Fruit fly (Drosophila melanogaster) whole organism, embryonic: ENCODE data around the gene CG16749.

ENCODE experiments used
- Bdp1 ChIP-seq: fragments of 200-800 bp; sonication (Bioruptor generic); optimal IDR thresholded peaks from 3 replicates; lab custom pipeline; 2016; ENCODE audit warnings: missing biosample characterization, missing genetic modification characterization
- CG11504 ChIP-seq: fragments of 200-800 bp; sonication (Bioruptor generic); optimal IDR thresholded peaks from 3 replicates; lab custom pipeline; 2019; ENCODE audit warnings: missing biosample characterization, mild to moderate bottlenecking, missing genetic modification characterization, moderate library complexity
- CG12659 ChIP-seq: fragments of 200-800 bp; sonication (Bioruptor generic); optimal IDR thresholded peaks from 3 replicates; lab custom pipeline; 2017; ENCODE audit warnings: mild to moderate bottlenecking, missing biosample characterization, missing genetic modification reagents, missing genetic modification characterization
- CG1602 ChIP-seq: fragments of 200-800 bp; sonication (Bioruptor generic); optimal IDR thresholded peaks from 3 replicates; lab custom pipeline; 2016; ENCODE audit warnings: missing biosample characterization, missing genetic modification characterization
- CG17186 ChIP-seq: fragments of 200-800 bp; sonication (Bioruptor generic); optimal IDR thresholded peaks from 3 replicates; lab custom pipeline; 2017; ENCODE audit warnings: missing biosample characterization, missing genetic modification reagents, missing genetic modification characterization
- CG17328 ChIP-seq: fragments of 200-800 bp; sonication (Bioruptor generic); IDR thresholded peaks from 2 replicates; pipeline ENCODE4 v1.3.6; 2022; ENCODE audit warnings: missing biosample characterization, missing genetic modification characterization
- CG17912 ChIP-seq: fragments of 200-800 bp; sonication (Bioruptor generic); optimal IDR thresholded peaks from 2 replicates; lab custom pipeline; 2018; ENCODE audit warnings: missing biosample characterization, mild to moderate bottlenecking, missing genetic modification characterization
- CG18011 ChIP-seq: fragments of 200-800 bp; sonication (Bioruptor generic); optimal IDR thresholded peaks from 2 replicates; lab custom pipeline; 2017; ENCODE audit warnings: missing biosample characterization, missing genetic modification characterization, mild to moderate bottlenecking, moderate library complexity, missing genotype
- CG2116 ChIP-seq: fragments of 200-800 bp; sonication (Bioruptor generic); optimal IDR thresholded peaks from 3 replicates; lab custom pipeline; 2018; ENCODE audit warnings: missing biosample characterization, mild to moderate bottlenecking, missing genetic modification characterization
- CG2678 ChIP-seq: fragments of 200-800 bp; sonication (Bioruptor generic); optimal IDR thresholded peaks from 3 replicates; lab custom pipeline; 2019; ENCODE audit warnings: missing biosample characterization, mild to moderate bottlenecking, missing genetic modification characterization, moderate library complexity
- CG30020 ChIP-seq: fragments of 200-800 bp; optimal IDR thresholded peaks from 2 replicates; lab custom pipeline; 2019; ENCODE audit warnings: missing biosample characterization, mild to moderate bottlenecking, missing genetic modification characterization, moderate library complexity
- CG31441 ChIP-seq: fragments of 200-800 bp; sonication (Bioruptor generic); IDR thresholded peaks from 2 replicates; pipeline ENCODE4 v1.3.6; 2022; ENCODE audit warnings: missing biosample characterization, missing genetic modification characterization
- CG3163 ChIP-seq: fragments of 200-800 bp; sonication (Bioruptor generic); optimal IDR thresholded peaks from 3 replicates; lab custom pipeline; 2016; ENCODE audit warnings: missing biosample characterization, missing genetic modification characterization
- CG3838 ChIP-seq: fragments of 200-800 bp; sonication (Bioruptor generic); optimal IDR thresholded peaks from 3 replicates; lab custom pipeline; 2016; ENCODE audit warnings: missing biosample characterization, missing genetic modification characterization
- CG4617 ChIP-seq: fragments of 200-800 bp; sonication (Bioruptor generic); optimal IDR thresholded peaks from 3 replicates; lab custom pipeline; 2016; ENCODE audit warnings: missing biosample characterization, missing genetic modification characterization, borderline replicate concordance
- CG4730 ChIP-seq: fragments of 200-800 bp; sonication (Bioruptor generic); IDR thresholded peaks from 2 replicates; pipeline ENCODE4 v1.3.6; 2022; ENCODE audit warnings: missing biosample characterization, missing genetic modification characterization
- CG4854 ChIP-seq: fragments of 200-800 bp; sonication (Bioruptor generic); optimal IDR thresholded peaks from 2 replicates; lab custom pipeline; 2016; ENCODE audit warnings: missing biosample characterization, missing genetic modification characterization, inconsistent platforms
- CG5953 ChIP-seq: fragments of 200-800 bp; sonication (Bioruptor generic); IDR thresholded peaks from 2 replicates; pipeline ENCODE4 v1.3.6; 2022; ENCODE audit warnings: missing biosample characterization, missing genetic modification characterization
- CG7556 ChIP-seq: fragments of 200-800 bp; sonication (Bioruptor generic); optimal IDR thresholded peaks from 2 replicates; lab custom pipeline; 2017; ENCODE audit warnings: missing biosample characterization, mild to moderate bottlenecking, missing genetic modification characterization
- CG7987 ChIP-seq: fragments of 200-800 bp; sonication (Bioruptor generic); optimal IDR thresholded peaks from 2 replicates; lab custom pipeline; 2018; ENCODE audit warnings: missing biosample characterization, mild to moderate bottlenecking, missing genetic modification characterization, moderate library complexity
- CG8290 ChIP-seq, 3 experiments: fragments of 200-800 bp; sonication (Bioruptor generic); optimal IDR thresholded peaks; 2 replicates each; lab custom pipeline; 2016 to 2019; ENCODE audit warnings: missing biosample characterization in 3 of 3, missing genetic modification characterization in 3 of 3, mild to moderate bottlenecking in 2 of 3, moderate library complexity in 1 of 3
- CG8359 ChIP-seq: fragments of 200-800 bp; sonication (Bioruptor generic); optimal IDR thresholded peaks from 2 replicates; lab custom pipeline; 2017; ENCODE audit warnings: missing biosample characterization, mild to moderate bottlenecking, missing genetic modification characterization, borderline replicate concordance
- ERR ChIP-seq: fragments of 200-800 bp; sonication (Bioruptor generic); optimal IDR thresholded peaks from 2 replicates; lab custom pipeline; 2016; ENCODE audit warnings: missing biosample characterization, missing genetic modification characterization
- Eip74EF ChIP-seq, 2 experiments: fragments of 200-800 bp in 1 of 2; fragments of >200 bp in 1 of 2; sonication (Bioruptor generic) in 1 of 2; optimal IDR thresholded peaks; 2 replicates each; lab custom pipeline; 2017 to 2019; ENCODE audit warnings: missing biosample characterization in 2 of 2, missing genetic modification characterization in 2 of 2, mild to moderate bottlenecking in 1 of 2, moderate library complexity in 1 of 2
- HLH4C ChIP-seq: fragments of 200-800 bp; sonication (Bioruptor generic); IDR thresholded peaks from 3 replicates; pipeline ENCODE4 v1.3.6; 2022; ENCODE audit warnings: missing biosample characterization, missing genetic modification characterization; ENCODE audit not compliant: partially characterized antibody
- Hsf ChIP-seq: fragments of 200-800 bp; sonication (Bioruptor generic); optimal IDR thresholded peaks from 3 replicates; lab custom pipeline; 2016; ENCODE audit warnings: missing biosample characterization, missing genetic modification characterization
- Lpt ChIP-seq: fragments of >200 bp; optimal IDR thresholded peaks from 2 replicates; lab custom pipeline; 2018; ENCODE audit warnings: missing biosample characterization, missing genetic modification characterization
- Mrtf ChIP-seq: fragments of 200-800 bp; sonication (Bioruptor generic); IDR thresholded peaks from 3 replicates; pipeline ENCODE4 v1.3.6; 2022; ENCODE audit warnings: missing biosample characterization, missing genetic modification characterization
- Six4 ChIP-seq: fragments of 200-800 bp; sonication (Bioruptor generic); optimal IDR thresholded peaks from 2 replicates; lab custom pipeline; 2016; ENCODE audit warnings: missing biosample characterization, missing genetic modification characterization
- Sox102F ChIP-seq: fragments of 200-800 bp; sonication (Bioruptor generic); optimal IDR thresholded peaks from 2 replicates; lab custom pipeline; 2018; ENCODE audit warnings: missing biosample characterization, mild to moderate bottlenecking, missing genetic modification characterization, moderate library complexity
- Taf1 ChIP-seq: fragments of 200-800 bp; sonication (Bioruptor generic); IDR thresholded peaks from 2 replicates; pipeline ENCODE4 v1.3.6; 2022; ENCODE audit warnings: missing biosample characterization, missing genetic modification characterization
- az2 ChIP-seq: fragments of 200-800 bp; sonication (Bioruptor generic); optimal IDR thresholded peaks from 3 replicates; lab custom pipeline; 2016; ENCODE audit warnings: missing biosample characterization, missing genetic modification characterization
- bbx ChIP-seq: fragments of 200-800 bp; sonication (Bioruptor generic); IDR thresholded peaks from 2 replicates; pipeline ENCODE4 v1.3.6; 2022; ENCODE audit warnings: missing biosample characterization, missing genetic modification characterization; ENCODE audit not compliant: partially characterized antibody
- br ChIP-seq: fragments of >200 bp; optimal IDR thresholded peaks from 2 replicates; lab custom pipeline; 2017
- danr ChIP-seq: fragments of 200-800 bp; sonication (Bioruptor generic); IDR thresholded peaks from 2 replicates; pipeline ENCODE4 v1.3.6; 2022; ENCODE audit warnings: missing biosample characterization, missing genetic modification characterization
- esg ChIP-seq: fragments of 200-800 bp; sonication (Bioruptor generic); conservative IDR thresholded peaks from 2 replicates; pipeline ENCODE4 v1.3.6; 2022; ENCODE audit warnings: missing biosample characterization, missing genetic modification characterization
- fd64A ChIP-seq: fragments of 200-800 bp; sonication (Bioruptor generic); optimal IDR thresholded peaks from 3 replicates; lab custom pipeline; 2018; ENCODE audit warnings: missing biosample characterization, mild to moderate bottlenecking, missing genetic modification characterization
- gce ChIP-seq: fragments of 200-800 bp; sonication (Bioruptor generic); IDR thresholded peaks from 3 replicates; pipeline ENCODE4 v1.3.6; 2022; ENCODE audit warnings: missing biosample characterization, missing genetic modification characterization
- gfzf ChIP-seq: fragments of 200-800 bp; sonication (Bioruptor generic); optimal IDR thresholded peaks from 2 replicates; lab custom pipeline; 2016; ENCODE audit warnings: missing biosample characterization, mild to moderate bottlenecking, missing genetic modification characterization, moderate library complexity
- gro ChIP-seq: fragments of 200-800 bp; sonication (Bioruptor generic); optimal IDR thresholded peaks from 2 replicates; lab custom pipeline; 2016; ENCODE audit warnings: missing biosample characterization, missing genetic modification characterization
- insv ChIP-seq, 2 experiments: fragments of 200-800 bp; sonication (Bioruptor generic); optimal IDR thresholded peaks; 3 replicates each; lab custom pipeline; 2016 to 2018; ENCODE audit warnings: missing biosample characterization in 2 of 2, missing genetic modification characterization in 2 of 2
- lmd ChIP-seq: fragments of 200-800 bp; sonication (Bioruptor generic); IDR thresholded peaks from 2 replicates; pipeline ENCODE4 v1.3.6; 2022; ENCODE audit warnings: missing biosample characterization, missing genetic modification characterization
- odd ChIP-seq: fragments of 200-800 bp; sonication (Bioruptor generic); optimal IDR thresholded peaks from 2 replicates; lab custom pipeline; 2017; ENCODE audit warnings: missing biosample characterization, mild to moderate bottlenecking, missing genetic modification characterization
- org-1 ChIP-seq: fragments of 200-800 bp; sonication (Bioruptor generic); optimal IDR thresholded peaks from 2 replicates; lab custom pipeline; 2017; ENCODE audit warnings: missing biosample characterization, missing genetic modification characterization
- pita ChIP-seq: fragments of 200-800 bp; sonication (Bioruptor generic); optimal IDR thresholded peaks from 2 replicates; lab custom pipeline; 2017; ENCODE audit warnings: missing biosample characterization, mild to moderate bottlenecking, missing genetic modification characterization
- stwl ChIP-seq: fragments of 200-800 bp; sonication (Bioruptor generic); optimal IDR thresholded peaks from 3 replicates; lab custom pipeline; 2018; ENCODE audit warnings: missing biosample characterization, mild to moderate bottlenecking, missing genetic modification characterization, moderate library complexity
- tx ChIP-seq: fragments of 200-800 bp; sonication (Bioruptor generic); optimal IDR thresholded peaks from 2 replicates; lab custom pipeline; 2016; ENCODE audit warnings: missing biosample characterization, missing genetic modification characterization
- zen2 ChIP-seq: fragments of 200-800 bp; sonication (Bioruptor generic); IDR thresholded peaks from 3 replicates; pipeline ENCODE4 v1.3.6; 2022; ENCODE audit warnings: missing biosample characterization, missing genetic modification characterization; ENCODE audit not compliant: partially characterized antibody

Gene CG16749

dm6 chr3R:9339176-9340075, 7.7 kb upstream of the CG16749 start (continued):
- TF ChIP-seq CG31441 (GFP tag; lab: Robert Waterston, UW) (peak; percentile 84), insv (GFP tag; optimal IDR thresholded peaks at IDR 0.05; lab: Kevin White, UChicago) (no peak), CG18011 (GFP tag; lab: Kevin White, UChicago) (no peak), Hsf (GFP tag; lab: Kevin White, UChicago) (peak; percentile 46), CG3163 (GFP tag; lab: Kevin White, UChicago) (no peak), Taf1 (0 out of 2 replicates have a peak, but pooled peaks have one; percentile 21), CG17912 (GFP tag; lab: Kevin White, UChicago) (no peak), ERR (no peak), org-1 (GFP tag; lab: Kevin White, UChicago) (peak; percentile 60), CG4617 (GFP tag; lab: Kevin White, UChicago) (no peak), bbx (GFP tag; lab: Robert Waterston, UW) (peak; percentile 40; the same call in 1 of the 2 replicates), danr (GFP tag; lab: Robert Waterston, UW) (no peak), CG2678 (tag; lab: Kevin White, UChicago) (peak; percentile 74), CG12659 (peak; percentile 42), Bdp1 (GFP tag; lab: Kevin White, UChicago) (no peak), CG7987 (GFP tag; lab: Kevin White, UChicago) (no peak), tx (GFP tag; lab: Kevin White, UChicago) (peak; percentile 7), CG7556 (GFP tag; lab: Kevin White, UChicago) (peak; percentile 74), esg (GFP tag; lab: Robert Waterston, UW) (0 out of 2 replicates have a peak, but pooled peaks have one; percentile 17), Mrtf (GFP tag; lab: Robert Waterston, UW) (no peak), Eip74EF (GFP tag; optimal IDR thresholded peaks at IDR 0.05; lab: Kevin White, UChicago) (peak in 1 of 2 experiments; percentile 63), Six4 (GFP tag; lab: Kevin White, UChicago) (peak; percentile 65), CG4854 (no peak), az2 (GFP tag; lab: Kevin White, UChicago) (peak; percentile 54), CG2116 (GFP tag; lab: Kevin White, UChicago) (peak; percentile 50), lmd (GFP tag; lab: Robert Waterston, UW) (no peak; the same call in 1 of the 2 replicates), CG11504 (tag; lab: Kevin White, UChicago) (peak; percentile 76), CG1602 (GFP tag; lab: Kevin White, UChicago) (peak; percentile 40), fd64A (GFP tag; lab: Kevin White, UChicago) (peak; percentile 7), HLH4C (GFP tag; lab: Robert Waterston, UW) (no peak), CG17186 (peak; percentile 15), CG5953 (no peak), gfzf (no peak), stwl (tag; lab: Kevin White, UChicago) (no peak), Lpt (no peak), pita (GFP tag; lab: Kevin White, UChicago) (no peak), gro (GFP tag; lab: Kevin White, UChicago) (no peak), CG30020 (tag; lab: Kevin White, UChicago) (no peak), odd (GFP tag; lab: Kevin White, UChicago) (peak; percentile 48), Sox102F (peak; percentile 79), CG17328 (GFP tag; lab: Robert Waterston, UW) (peak; percentile 59; the same call in 1 of the 2 replicates), zen2 (GFP tag; lab: Robert Waterston, UW) (no peak), CG4730 (peak; percentile 21; the same call in 1 of the 2 replicates), br (no peak), CG3838 (GFP tag; lab: Kevin White, UChicago) (no peak), gce (0 out of 3 replicates have a peak, but pooled peaks have one; percentile 35), CG8359 (GFP tag; lab: Kevin White, UChicago) (peak; percentile 52), CG8290 (GFP tag; optimal IDR thresholded peaks at IDR 0.05; lab: Kevin White, UChicago) (no peak), CG8290 (tag; optimal IDR thresholded peaks at IDR 0.05; lab: Kevin White, UChicago) (peak in 1 of 2 experiments; percentile 31)
